Fruit fly (Drosophila melanogaster) whole organism, embryonic: ENCODE results near the gene fzy.
A peak's percentile ranks its signal among the peaks of the same experiment; 100 is the strongest.

Source experiments
- Adf1 ChIP-seq: fragments of 200-800 bp; sonication (Bioruptor generic); IDR thresholded peaks from 2 replicates; pipeline ENCODE4 v1.3.6; 2022; ENCODE audit warnings: missing biosample characterization, missing genetic modification characterization
- Asciz ChIP-seq: fragments of 200-800 bp; sonication (Bioruptor generic); optimal IDR thresholded peaks from 2 replicates; lab custom pipeline; 2017; ENCODE audit warnings: missing biosample characterization, mild to moderate bottlenecking, missing genetic modification characterization, missing genetic modification reagents
- Bdp1 ChIP-seq: fragments of 200-800 bp; sonication (Bioruptor generic); optimal IDR thresholded peaks from 3 replicates; lab custom pipeline; 2016; ENCODE audit warnings: missing biosample characterization, missing genetic modification characterization
- Bteb2 ChIP-seq: fragments of 200-800 bp; sonication (Bioruptor generic); optimal IDR thresholded peaks from 2 replicates; lab custom pipeline; 2016; ENCODE audit warnings: missing biosample characterization, missing genetic modification characterization
- CG10321 ChIP-seq: fragments of 200-800 bp; sonication (Bioruptor generic); IDR thresholded peaks from 2 replicates; pipeline ENCODE4 v1.3.6; 2022; ENCODE audit warnings: missing biosample characterization, missing genetic modification characterization
- CG10431 ChIP-seq: fragments of 200-800 bp; sonication (Bioruptor generic); optimal IDR thresholded peaks from 3 replicates; lab custom pipeline; 2018; ENCODE audit warnings: missing biosample characterization, mild to moderate bottlenecking, missing genetic modification characterization
- CG10543 ChIP-seq: fragments of 200-800 bp; sonication (Bioruptor generic); optimal IDR thresholded peaks from 3 replicates; lab custom pipeline; 2017; ENCODE audit warnings: missing biosample characterization, mild to moderate bottlenecking, missing genetic modification characterization, moderate library complexity
- CG12942 ChIP-seq: fragments of 200-800 bp; sonication (Bioruptor generic); optimal IDR thresholded peaks from 3 replicates; lab custom pipeline; 2016; ENCODE audit warnings: missing biosample characterization, missing genetic modification characterization
- CG13624 ChIP-seq: fragments of 200-800 bp; sonication (Bioruptor generic); optimal IDR thresholded peaks from 2 replicates; lab custom pipeline; 2016; ENCODE audit warnings: missing biosample characterization, missing genetic modification characterization
- CG13894 ChIP-seq: fragments of 200-800 bp; sonication (Bioruptor generic); optimal IDR thresholded peaks from 3 replicates; lab custom pipeline; 2018; ENCODE audit warnings: missing biosample characterization, mild to moderate bottlenecking, missing genetic modification characterization, moderate library complexity
- CG16815 ChIP-seq: fragments of 200-800 bp; sonication (Bioruptor generic); optimal IDR thresholded peaks from 3 replicates; lab custom pipeline; 2017; ENCODE audit warnings: missing biosample characterization, mild to moderate bottlenecking, missing genetic modification characterization
- CG16863 ChIP-seq: fragments of 200-800 bp; sonication (Bioruptor generic); optimal IDR thresholded peaks from 3 replicates; lab custom pipeline; 2016; ENCODE audit warnings: missing biosample characterization, missing genetic modification characterization
- CG17568 ChIP-seq: fragments of 200-800 bp; sonication (Bioruptor generic); optimal IDR thresholded peaks from 2 replicates; lab custom pipeline; 2018; ENCODE audit warnings: missing biosample characterization, mild to moderate bottlenecking, missing genetic modification characterization, moderate library complexity
- CG18599 ChIP-seq: fragments of 200-800 bp; sonication (Bioruptor generic); optimal IDR thresholded peaks from 3 replicates; lab custom pipeline; 2017; ENCODE audit warnings: missing biosample characterization, missing genetic modification characterization, mild to moderate bottlenecking, moderate library complexity, missing genetic modification reagents
- CG2202 ChIP-seq: fragments of 200-800 bp; sonication (Bioruptor generic); optimal IDR thresholded peaks from 2 replicates; lab custom pipeline; 2018; ENCODE audit warnings: missing biosample characterization, mild to moderate bottlenecking, missing genetic modification characterization
- CG2678 ChIP-seq: fragments of 200-800 bp; sonication (Bioruptor generic); optimal IDR thresholded peaks from 3 replicates; lab custom pipeline; 2019; ENCODE audit warnings: missing biosample characterization, mild to moderate bottlenecking, missing genetic modification characterization, moderate library complexity
- CG31388 ChIP-seq: fragments of 200-800 bp; sonication (Bioruptor generic); optimal IDR thresholded peaks from 2 replicates; lab custom pipeline; 2016; ENCODE audit warnings: missing biosample characterization, missing genetic modification characterization
- CG33213 ChIP-seq: fragments of 200-800 bp; sonication (Bioruptor generic); optimal IDR thresholded peaks from 3 replicates; lab custom pipeline; 2016; ENCODE audit warnings: missing biosample characterization, missing genetic modification characterization
- CG4282 ChIP-seq: fragments of 200-800 bp; sonication (Bioruptor generic); optimal IDR thresholded peaks from 2 replicates; lab custom pipeline; 2016; ENCODE audit warnings: missing biosample characterization, missing genetic modification characterization
- CG4404 ChIP-seq: fragments of 200-800 bp; sonication (Bioruptor generic); IDR thresholded peaks from 2 replicates; pipeline ENCODE4 v1.3.6; 2022; ENCODE audit warnings: missing biosample characterization, missing genetic modification characterization
- CG4707 ChIP-seq: fragments of 200-800 bp; sonication (Bioruptor generic); optimal IDR thresholded peaks from 2 replicates; lab custom pipeline; 2018; ENCODE audit warnings: missing biosample characterization, mild to moderate bottlenecking, missing genetic modification characterization, moderate library complexity
- CG7745 ChIP-seq: fragments of 200-800 bp; sonication (Bioruptor generic); optimal IDR thresholded peaks from 2 replicates; lab custom pipeline; 2018; ENCODE audit warnings: missing biosample characterization, mild to moderate bottlenecking, missing genetic modification characterization, moderate library complexity
- CG7928 ChIP-seq: fragments of 200-800 bp; sonication (Bioruptor generic); optimal IDR thresholded peaks from 2 replicates; lab custom pipeline; 2017; ENCODE audit warnings: missing biosample characterization, mild to moderate bottlenecking, missing genetic modification characterization
- CG8388 ChIP-seq: fragments of 200-800 bp; sonication (Bioruptor generic); optimal IDR thresholded peaks from 2 replicates; lab custom pipeline; 2019; ENCODE audit warnings: missing biosample characterization, mild to moderate bottlenecking, missing genetic modification characterization, moderate library complexity
- CG9215 ChIP-seq: fragments of 200-800 bp; sonication (Bioruptor generic); IDR thresholded peaks from 2 replicates; pipeline ENCODE4 v1.3.6; 2022; ENCODE audit warnings: missing biosample characterization, missing genetic modification characterization
- CG9727 ChIP-seq: fragments of 200-800 bp; sonication (Bioruptor generic); optimal IDR thresholded peaks from 3 replicates; lab custom pipeline; 2017; ENCODE audit warnings: missing biosample characterization, mild to moderate bottlenecking, missing genetic modification characterization
- D ChIP-seq, 2 experiments: fragments of 200-800 bp in 1 of 2; fragments of >200 bp in 1 of 2; sonication (Bioruptor generic) in 1 of 2; optimal IDR thresholded peaks; 2 replicates in 1 of 2; 3 replicates in 1 of 2; lab custom pipeline; 2017; ENCODE audit warnings: mild to moderate bottlenecking in 1 of 2, missing biosample characterization in 1 of 2, missing genetic modification characterization in 1 of 2, missing genetic modification reagents in 1 of 2
- HLHmδ ChIP-seq: fragments of 200-800 bp; sonication (Bioruptor generic); optimal IDR thresholded peaks from 2 replicates; lab custom pipeline; 2018; ENCODE audit warnings: missing biosample characterization, mild to moderate bottlenecking, missing genetic modification characterization, moderate library complexity
- Kr ChIP-seq: fragments of 200-800 bp; sonication (Bioruptor generic); optimal IDR thresholded peaks from 2 replicates; lab custom pipeline; 2017; ENCODE audit warnings: missing biosample characterization, mild to moderate bottlenecking, missing genetic modification characterization
- Meics ChIP-seq: fragments of 200-800 bp; sonication (Bioruptor generic); optimal IDR thresholded peaks from 2 replicates; lab custom pipeline; 2017; ENCODE audit warnings: missing biosample characterization, mild to moderate bottlenecking, missing genetic modification characterization
- NK7.1 ChIP-seq: fragments of 200-800 bp; sonication (Bioruptor generic); optimal IDR thresholded peaks from 3 replicates; lab custom pipeline; 2016; ENCODE audit warnings: missing biosample characterization, missing genetic modification characterization
- Taf1 ChIP-seq: fragments of 200-800 bp; sonication (Bioruptor generic); IDR thresholded peaks from 2 replicates; pipeline ENCODE4 v1.3.6; 2022; ENCODE audit warnings: missing biosample characterization, missing genetic modification characterization
- ase ChIP-seq: fragments of 200-800 bp; sonication (Bioruptor generic); IDR thresholded peaks from 3 replicates; pipeline ENCODE4 v1.3.6; 2022; ENCODE audit warnings: missing biosample characterization, missing genetic modification characterization
- dmrt11E ChIP-seq: fragments of 200-800 bp; sonication (Bioruptor generic); optimal IDR thresholded peaks from 3 replicates; lab custom pipeline; 2018; ENCODE audit warnings: missing biosample characterization, mild to moderate bottlenecking, missing genetic modification characterization, moderate library complexity
- dpn ChIP-seq, 2 experiments: fragments of 200-800 bp; sonication (Bioruptor generic); optimal IDR thresholded peaks; 3 replicates each; lab custom pipeline; 2016; ENCODE audit warnings: missing biosample characterization in 2 of 2, missing genetic modification characterization in 2 of 2
- esg ChIP-seq: fragments of 200-800 bp; sonication (Bioruptor generic); conservative IDR thresholded peaks from 2 replicates; pipeline ENCODE4 v1.3.6; 2022; ENCODE audit warnings: missing biosample characterization, missing genetic modification characterization
- fd3F ChIP-seq: fragments of 200-800 bp; sonication (Bioruptor generic); optimal IDR thresholded peaks from 2 replicates; lab custom pipeline; 2018; ENCODE audit warnings: missing biosample characterization, mild to moderate bottlenecking, missing genetic modification characterization, moderate library complexity
- h ChIP-seq: fragments of >200 bp; optimal IDR thresholded peaks from 2 replicates; lab custom pipeline; 2017
- hbn ChIP-seq: fragments of 200-800 bp; sonication (Bioruptor generic); IDR thresholded peaks from 2 replicates; pipeline ENCODE4 v1.3.6; 2022; ENCODE audit warnings: missing biosample characterization, missing genetic modification characterization; ENCODE audit not compliant: partially characterized antibody
- jumu ChIP-seq: fragments of 200-800 bp; sonication (Bioruptor generic); optimal IDR thresholded peaks from 3 replicates; lab custom pipeline; 2016; ENCODE audit warnings: missing biosample characterization, missing genetic modification characterization
- knrl ChIP-seq: fragments of 200-800 bp; sonication (Bioruptor generic); IDR thresholded peaks from 3 replicates; pipeline ENCODE4 v1.3.6; 2022; ENCODE audit warnings: missing biosample characterization, missing genetic modification characterization; ENCODE audit not compliant: partially characterized antibody
- lab ChIP-seq: fragments of 200-800 bp; sonication (Bioruptor generic); optimal IDR thresholded peaks from 3 replicates; lab custom pipeline; 2017; ENCODE audit warnings: missing biosample characterization, missing genetic modification characterization, mild to moderate bottlenecking, moderate library complexity, missing genetic modification reagents
- lbe ChIP-seq: fragments of 200-800 bp; sonication (Bioruptor generic); optimal IDR thresholded peaks from 2 replicates; lab custom pipeline; 2016; ENCODE audit warnings: missing biosample characterization, mild to moderate bottlenecking, missing genetic modification characterization
- nom ChIP-seq: fragments of 200-800 bp; sonication (Bioruptor generic); optimal IDR thresholded peaks from 2 replicates; lab custom pipeline; 2017; ENCODE audit warnings: missing biosample characterization, missing genetic modification characterization, mild to moderate bottlenecking, moderate library complexity, missing genetic modification reagents
- odd ChIP-seq: fragments of 200-800 bp; sonication (Bioruptor generic); optimal IDR thresholded peaks from 2 replicates; lab custom pipeline; 2017; ENCODE audit warnings: missing biosample characterization, mild to moderate bottlenecking, missing genetic modification characterization
- sima ChIP-seq: fragments of 200-800 bp; sonication (Bioruptor generic); optimal IDR thresholded peaks from 2 replicates; lab custom pipeline; 2016; ENCODE audit warnings: missing biosample characterization, missing genetic modification characterization
- sug ChIP-seq: fragments of 200-800 bp; optimal IDR thresholded peaks from 2 replicates; lab custom pipeline; 2019; ENCODE audit warnings: missing biosample characterization, mild to moderate bottlenecking, missing genetic modification characterization, moderate library complexity
- tin ChIP-seq: fragments of 200-800 bp; sonication (Bioruptor generic); optimal IDR thresholded peaks from 3 replicates; lab custom pipeline; 2016; ENCODE audit warnings: missing biosample characterization, missing genetic modification characterization
- tll ChIP-seq, 2 experiments: fragments of 200-800 bp in 1 of 2; fragments of >200 bp in 1 of 2; sonication (Bioruptor generic) in 1 of 2; optimal IDR thresholded peaks; 2 replicates each; lab custom pipeline; 2017 to 2019; ENCODE audit warnings: missing biosample characterization in 2 of 2, missing genetic modification characterization in 2 of 2, mild to moderate bottlenecking in 1 of 2, moderate library complexity in 1 of 2

The fzy gene

dm6 chr2L:16350160-16350633, 39.4 kb downstream of the fzy start (continued):
- TF ChIP-seq CG13894 (tag; lab: Kevin White, UChicago) (no peak), jumu (peak; percentile 71), CG33213 (peak; percentile 38), fd3F (peak; percentile 68), CG10431 (no peak), esg (GFP tag; lab: Robert Waterston, UW) (peak; percentile 72), dpn (GFP tag; optimal IDR thresholded peaks at IDR 0.05; lab: Kevin White, UChicago) (peak; percentile 69 to 80), Bteb2 (GFP tag; lab: Kevin White, UChicago) (peak; percentile 27), CG10543 (no peak), CG18599 (GFP tag; lab: Kevin White, UChicago) (peak; percentile 76), CG16863 (peak; percentile 41), h (no peak), CG9215 (peak; percentile 76), CG7745 (tag; lab: Kevin White, UChicago) (no peak), NK7.1 (GFP tag; lab: Kevin White, UChicago) (no peak), CG31388 (no peak), ase (GFP tag; lab: Robert Waterston, UW) (peak; percentile 75; the same call in 2 of the 3 replicates), Adf1 (GFP tag; lab: Robert Waterston, UW) (peak; percentile 35; the same call in 1 of the 2 replicates), knrl (peak; percentile 68), CG2678 (tag; lab: Kevin White, UChicago) (no peak), CG8388 (no peak), CG12942 (GFP tag; lab: Kevin White, UChicago) (peak; percentile 65), tll (GFP tag; optimal IDR thresholded peaks at IDR 0.05; lab: Kevin White, UChicago) (no peak), dmrt11E (tag; lab: Kevin White, UChicago) (peak; percentile 54), D (optimal IDR thresholded peaks at IDR 0.05; lab: Kevin White, UChicago) (no peak), D (GFP tag; optimal IDR thresholded peaks at IDR 0.05; lab: Kevin White, UChicago) (peak; percentile 50), HLHmδ (GFP tag; lab: Kevin White, UChicago) (peak; percentile 7), CG10321 (GFP tag; lab: Robert Waterston, UW) (0 out of 2 replicates have a peak, but pooled peaks have one; percentile 40), CG4707 (GFP tag; lab: Kevin White, UChicago) (no peak), CG2202 (tag; lab: Kevin White, UChicago) (no peak), Asciz (GFP tag; lab: Kevin White, UChicago) (no peak), odd (GFP tag; lab: Kevin White, UChicago) (no peak), sima (no peak), Meics (GFP tag; lab: Kevin White, UChicago) (peak; percentile 79), CG4282 (GFP tag; lab: Kevin White, UChicago) (peak; percentile 67), CG7928 (GFP tag; lab: Kevin White, UChicago) (no peak), tin (GFP tag; lab: Kevin White, UChicago) (peak; percentile 53), CG9727 (GFP tag; lab: Kevin White, UChicago) (peak; percentile 78), lab (GFP tag; lab: Kevin White, UChicago) (no peak), lbe (peak; percentile 60), CG17568 (GFP tag; lab: Kevin White, UChicago) (no peak), Kr (GFP tag; lab: Kevin White, UChicago) (no peak), sug (no peak), nom (no peak), Taf1 (GFP tag; lab: Robert Waterston, UW) (peak; percentile 62; the same call in 1 of the 2 replicates), hbn (GFP tag; lab: Robert Waterston, UW) (peak; percentile 39), Bdp1 (GFP tag; lab: Kevin White, UChicago) (no peak), CG16815 (GFP tag; lab: Kevin White, UChicago) (peak; percentile 54), CG13624 (GFP tag; lab: Kevin White, UChicago) (peak; percentile 55), CG4404 (GFP tag; lab: Robert Waterston, UW) (peak; percentile 60)
